Worm (Caenorhabditis elegans) whole organism, midembryonic: Measurements from ENCODE around the gene srw-51.

Source experiments
- T22C8.4 ChIP-seq: fragments of 200-800 bp; sonication (Bioruptor generic); IDR thresholded peaks from 2 replicates; pipeline ENCODE4 v1.3.6; 2022; ENCODE audit warnings: missing genetic modification characterization, missing compliant biosample characterization
- cog-1 ChIP-seq: sonication (generic microtip); optimal IDR thresholded peaks from 2 replicates; lab custom pipeline; 2016; ENCODE audit warnings: missing genetic modification characterization, missing compliant biosample characterization
- flt-1 ChIP-seq: fragments of 200-800 bp; sonication (Bioruptor generic); IDR thresholded peaks from 2 replicates; pipeline ENCODE4 v1.3.6; 2022; ENCODE audit warnings: missing genetic modification characterization, missing compliant biosample characterization
- klf-2 ChIP-seq: fragments of 200-800 bp; sonication (Bioruptor generic); conservative IDR thresholded peaks from 2 replicates; pipeline ENCODE4 v1.3.6; 2022; ENCODE audit warnings: missing genetic modification reagents, missing genetic modification characterization, missing compliant biosample characterization
- med-1 ChIP-seq: sonication (generic microtip); optimal IDR thresholded peaks from 2 replicates; lab custom pipeline; 2017; ENCODE audit warnings: missing genetic modification characterization, mild to moderate bottlenecking, missing compliant biosample characterization, antibody characterized with exemption, missing genetic modification reagents; ENCODE audit not compliant: insufficient read depth
- ref-1 ChIP-seq: fragments of 200-800 bp; sonication (Bioruptor generic); conservative IDR thresholded peaks from 2 replicates; pipeline ENCODE4 v1.3.6; 2022; ENCODE audit warnings: missing genetic modification reagents, missing genetic modification characterization, missing compliant biosample characterization
- tab-1 ChIP-seq: fragments of 200-800 bp; sonication (Bioruptor generic); IDR thresholded peaks from 2 replicates; pipeline ENCODE4 v1.3.6; 2022; ENCODE audit warnings: missing genetic modification characterization, missing compliant biosample characterization
- ztf-23 ChIP-seq: fragments of 200-800 bp; sonication (Bioruptor generic); IDR thresholded peaks from 2 replicates; pipeline ENCODE4 v1.3.6; 2022; ENCODE audit warnings: missing genetic modification reagents, missing genetic modification characterization, missing compliant biosample characterization
- ztf-29 ChIP-seq: fragments of 200-800 bp; sonication (Bioruptor generic); IDR thresholded peaks from 2 replicates; pipeline ENCODE4 v1.3.6; 2022; ENCODE audit warnings: missing genetic modification reagents, missing genetic modification characterization, missing compliant biosample characterization

srw-51 gene

ce11 chrV:17167457-17167856, 3.3 kb downstream of the srw-51 start, which contains the start of gene srz-66:
Gene srz-66, minus strand, starts transcription at chrV:17167557.
- TF ChIP-seq cog-1 (tag; lab: Kevin White, UChicago) (no peak), flt-1 (no peak), klf-2 (no peak), ztf-29 (GFP tag; lab: Robert Waterston, UW) (no peak), ztf-23 (no peak), ref-1 (no peak), med-1 (GFP tag; lab: Kevin White, UChicago) (no peak), tab-1 (GFP tag; lab: Robert Waterston, UW) (no peak), T22C8.4 (no peak)

- TF ChIP-seq cog-1 (tag; lab: Kevin White, UChicago) (no peak), ref-1 (no peak), ztf-23 (no peak), tab-1 (GFP tag; lab: Robert Waterston, UW) (no peak), T22C8.4 (no peak), flt-1 (no peak), ztf-29 (GFP tag; lab: Robert Waterston, UW) (no peak), klf-2 (no peak), med-1 (GFP tag; lab: Kevin White, UChicago) (no peak)
Measured at ce11 chrV:17165409-17165808, 5.3 kb downstream of the srw-51 start, which contains the start of gene srh-102. Gene srh-102, minus strand, starts transcription at chrV:17165509.

ce11 chrV:17159430-17159924, 11.2 kb downstream of the srw-51 start, which contains the start of gene F40D4.12:
Gene F40D4.12, plus strand, starts transcription at chrV:17159874.
- TF ChIP-seq ztf-29 (GFP tag; lab: Robert Waterston, UW) (no peak), tab-1 (GFP tag; lab: Robert Waterston, UW) (no peak), ztf-23 (no peak), med-1 (GFP tag; lab: Kevin White, UChicago) (no peak), klf-2 (no peak), flt-1 (no peak), T22C8.4 (no peak), cog-1 (tag; lab: Kevin White, UChicago) (no peak), ref-1 (no peak)

ce11 chrV:17157154-17157553, 13.6 kb downstream of the srw-51 start, which contains the start of gene F40D4.13:
Gene F40D4.13, minus strand, starts transcription at chrV:17157254.
- TF ChIP-seq ref-1: no peak
- no peak for TF ChIP-seq tab-1 (GFP tag; lab: Robert Waterston, UW)
- no peak for TF ChIP-seq cog-1 (tag; lab: Kevin White, UChicago)
- no peak for TF ChIP-seq ztf-23
- no peak for TF ChIP-seq flt-1
- TF ChIP-seq ztf-29 (GFP tag; lab: Robert Waterston, UW): no peak
- no peak for TF ChIP-seq T22C8.4
- TF ChIP-seq med-1 (GFP tag; lab: Kevin White, UChicago): no peak
- no peak for TF ChIP-seq klf-2

- TF ChIP-seq T22C8.4 (no peak), tab-1 (GFP tag; lab: Robert Waterston, UW) (no peak), ztf-29 (GFP tag; lab: Robert Waterston, UW) (no peak), med-1 (GFP tag; lab: Kevin White, UChicago) (no peak), klf-2 (no peak), ref-1 (no peak), ztf-23 (no peak), cog-1 (tag; lab: Kevin White, UChicago) (no peak), flt-1 (no peak)
Measured at ce11 chrV:17155384-17155858, 15.3 kb downstream of the srw-51 start, which contains the start of gene F40D4.17. Gene F40D4.17, minus strand, starts transcription at chrV:17155434.

ce11 chrV:17154944-17155343, 15.8 kb downstream of the srw-51 start:
- TF ChIP-seq ref-1: no peak

- no peak for TF ChIP-seq ref-1
- TF ChIP-seq flt-1: no peak
- TF ChIP-seq ztf-29 (GFP tag; lab: Robert Waterston, UW): no peak
- TF ChIP-seq T22C8.4: no peak
- TF ChIP-seq cog-1 (tag; lab: Kevin White, UChicago): no peak
- no peak for TF ChIP-seq ztf-23
- TF ChIP-seq klf-2: no peak
- no peak for TF ChIP-seq med-1 (GFP tag; lab: Kevin White, UChicago)
- TF ChIP-seq tab-1 (GFP tag; lab: Robert Waterston, UW): no peak
Measured at ce11 chrV:17151292-17151691, 19.4 kb downstream of the srw-51 start.
